Worm (Caenorhabditis elegans) whole organism, L4 larva: ENCODE results near the gene rtfo-1.

Experiments
- F44E2.7 ChIP-seq: fragments of 200-800 bp; sonication (Bioruptor generic); IDR thresholded peaks from 2 replicates; pipeline ENCODE4 v2.1.2; 2022; ENCODE audit warnings: missing genetic modification characterization, missing compliant biosample characterization
- ceh-28 ChIP-seq: fragments of 150-350 bp; optimal IDR thresholded peaks from 2 replicates; lab custom pipeline; 2014; ENCODE audit warnings: missing biosample characterization, missing genetic modification reagents, missing genetic modification characterization
- ceh-32 ChIP-seq: sonication (generic microtip); optimal IDR thresholded peaks from 2 replicates; lab custom pipeline; 2016; ENCODE audit warnings: mild to moderate bottlenecking, missing genetic modification characterization, missing compliant biosample characterization; ENCODE audit not compliant: poor library complexity
- ceh-82 ChIP-seq: sonication (generic microtip); optimal IDR thresholded peaks from 2 replicates; lab custom pipeline; 2017; ENCODE audit warnings: missing biosample characterization, missing genetic modification characterization
- daf-8 ChIP-seq: fragments of 200-800 bp; sonication (Bioruptor generic); IDR thresholded peaks from 2 replicates; pipeline ENCODE4 v1.3.6; 2022; ENCODE audit warnings: missing genetic modification characterization, missing compliant biosample characterization
- dmd-8 ChIP-seq: fragments of 200-800 bp; sonication (Bioruptor generic); IDR thresholded peaks from 2 replicates; pipeline ENCODE4 v1.3.6; 2022; ENCODE audit warnings: missing genetic modification characterization, missing compliant biosample characterization
- dmd-9 ChIP-seq: fragments of 200-800 bp; sonication (Bioruptor generic); IDR thresholded peaks from 2 replicates; pipeline ENCODE4 v1.3.6; 2022; ENCODE audit warnings: missing genetic modification reagents, missing genetic modification characterization, missing compliant biosample characterization
- dpl-1 ChIP-seq: fragments of 150-350 bp; optimal IDR thresholded peaks from 2 replicates; lab custom pipeline; 2014; ENCODE audit warnings: missing biosample characterization, missing genetic modification reagents, missing genetic modification characterization
- lir-3 ChIP-seq: sonication (generic microtip); optimal IDR thresholded peaks from 2 replicates; lab custom pipeline; 2016; ENCODE audit warnings: mild to moderate bottlenecking, missing genetic modification characterization, missing compliant biosample characterization
- mdl-1 ChIP-seq, 2 experiments: fragments of 150-350 bp in 1 of 2; sonication (generic microtip) in 1 of 2; optimal IDR thresholded peaks; 2 replicates each; lab custom pipeline; 2014 to 2017; ENCODE audit warnings: missing biosample characterization in 2 of 2, missing genetic modification characterization in 2 of 2
- mdt-29 ChIP-seq: fragments of 200-800 bp; sonication (Bioruptor generic); IDR thresholded peaks from 2 replicates; pipeline ENCODE4 v1.3.6; 2022; ENCODE audit warnings: missing genetic modification reagents, missing genetic modification characterization, missing compliant biosample characterization
- mep-1 ChIP-seq: fragments of 150-350 bp; sonication (generic microtip); optimal IDR thresholded peaks from 3 replicates; lab custom pipeline; 2014; ENCODE audit warnings: missing biosample characterization, missing genetic modification characterization
- mxl-3 ChIP-seq: fragments of 200-800 bp; sonication (Bioruptor generic); optimal IDR thresholded peaks from 2 replicates; lab custom pipeline; 2018; ENCODE audit warnings: mild to moderate bottlenecking, missing genetic modification characterization, missing compliant biosample characterization
- nhr-102 ChIP-seq: sonication (generic microtip); optimal IDR thresholded peaks from 2 replicates; lab custom pipeline; 2016; ENCODE audit warnings: mild to moderate bottlenecking, missing genetic modification characterization, moderate library complexity, missing compliant biosample characterization
- php-3 ChIP-seq: fragments of 200-800 bp; sonication (Bioruptor generic); IDR thresholded peaks from 2 replicates; pipeline ENCODE4 v1.3.6; 2022; ENCODE audit warnings: missing genetic modification reagents, missing genetic modification characterization, missing compliant biosample characterization
- spr-1 ChIP-seq: sonication (generic microtip); optimal IDR thresholded peaks from 2 replicates; lab custom pipeline; 2016; ENCODE audit warnings: mild to moderate bottlenecking, missing genetic modification characterization, missing compliant biosample characterization

The rtfo-1 gene

DNA sequence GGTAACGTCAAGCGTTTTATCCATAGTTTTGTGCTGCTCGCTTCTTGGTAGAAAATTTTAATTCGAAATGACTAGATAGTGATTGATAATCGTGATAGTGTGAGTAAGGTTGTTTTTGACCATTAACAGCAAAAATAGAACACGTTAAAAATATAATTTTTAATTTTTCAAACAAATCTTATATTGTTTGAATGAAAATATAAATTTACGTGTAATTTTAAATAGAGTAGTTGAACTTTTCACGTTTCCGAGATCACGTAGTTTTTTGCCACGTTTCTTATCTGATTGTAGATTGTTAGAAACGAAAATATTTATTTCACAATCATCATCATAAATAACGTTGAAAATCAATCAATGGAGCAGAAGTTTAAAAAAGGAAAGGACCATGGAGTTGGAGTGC, 51.0 kb downstream of the rtfo-1 start, which contains the start of the genes C50F4.10 and pfk-1.2:
Gene C50F4.10 (minus strand): TSS at position 101 of the 400 bp plus-strand sequence.
Gene pfk-1.2 (plus strand): TSS at position 325 of the 400 bp plus-strand sequence.
- TF ChIP-seq dmd-9 (GFP tag; lab: Robert Waterston, UW), result no peak
- no peak for TF ChIP-seq daf-8 (GFP tag; lab: Robert Waterston, UW)
- no peak for TF ChIP-seq mxl-3 (GFP tag; lab: Kevin White, UChicago)
- no peak for TF ChIP-seq dmd-8
- TF ChIP-seq lir-3 (tag; lab: Kevin White, UChicago), result no peak
- no peak for TF ChIP-seq nhr-102 (tag; lab: Kevin White, UChicago)
- no peak for TF ChIP-seq dpl-1 (GFP tag; lab: Kevin White, UChicago)
- TF ChIP-seq spr-1 (tag; lab: Kevin White, UChicago), result no peak
- no peak for TF ChIP-seq mdl-1 (tag; optimal IDR thresholded peaks at IDR 0.05; lab: Kevin White, UChicago)
- TF ChIP-seq php-3, result no peak
- no peak for TF ChIP-seq ceh-32
- no peak for TF ChIP-seq ceh-82
- TF ChIP-seq ceh-28 (tag; lab: Kevin White, UChicago), result no peak
- TF ChIP-seq F44E2.7, result no peak
- no peak for TF ChIP-seq mdt-29 (GFP tag; lab: Robert Waterston, UW)
- TF ChIP-seq mep-1 (tag; lab: Kevin White, UChicago), result no peak
